Worm (Caenorhabditis elegans) whole organism, young adult: ENCODE data around the gene C54E10.3.

ENCODE experiments used
- B0019.2 ChIP-seq: fragments of 200-800 bp; sonication (Bioruptor generic); conservative IDR thresholded peaks from 2 replicates; pipeline ENCODE4 v1.3.6; 2022; ENCODE audit warnings: missing genetic modification reagents, missing genetic modification characterization, missing compliant biosample characterization
- B0261.1 ChIP-seq: sonication (generic microtip); optimal IDR thresholded peaks from 2 replicates; lab custom pipeline; 2016; ENCODE audit warnings: mild to moderate bottlenecking, missing genetic modification characterization, moderate library complexity, missing compliant biosample characterization
- B0336.3 ChIP-seq: fragments of 200-800 bp; sonication (Bioruptor generic); IDR thresholded peaks from 2 replicates; pipeline ENCODE4 v1.3.6; 2022; ENCODE audit warnings: missing genetic modification characterization, missing compliant biosample characterization
- C06A6.2 ChIP-seq: fragments of 200-800 bp; sonication (Bioruptor generic); conservative IDR thresholded peaks from 2 replicates; pipeline ENCODE4 v1.3.6; 2022; ENCODE audit warnings: missing genetic modification characterization, missing compliant biosample characterization
- D2030.7 ChIP-seq: fragments of 200-800 bp; sonication (Bioruptor generic); IDR thresholded peaks from 2 replicates; pipeline ENCODE4 v1.3.6; 2022; ENCODE audit warnings: missing genetic modification reagents, missing genetic modification characterization, missing compliant biosample characterization
- F37B4.10 ChIP-seq: fragments of 200-800 bp; sonication (Bioruptor generic); IDR thresholded peaks from 2 replicates; pipeline ENCODE4 v1.3.6; 2022; ENCODE audit warnings: missing genetic modification characterization, missing compliant biosample characterization
- T07F8.4 ChIP-seq: sonication (generic microtip); optimal IDR thresholded peaks from 2 replicates; lab custom pipeline; 2016; ENCODE audit warnings: mild to moderate bottlenecking, missing genetic modification characterization, moderate library complexity, missing compliant biosample characterization
- Y53G8AR.9 ChIP-seq: fragments of 200-800 bp; sonication (Bioruptor generic); conservative IDR thresholded peaks from 2 replicates; pipeline ENCODE4 v1.3.6; 2022; ENCODE audit warnings: missing genetic modification reagents, missing genetic modification characterization, missing compliant biosample characterization
- Y67H2A.10 ChIP-seq: fragments of 200-800 bp; sonication (Bioruptor generic); conservative IDR thresholded peaks from 2 replicates; pipeline ENCODE4 v1.3.6; 2022; ENCODE audit warnings: missing genetic modification reagents, missing genetic modification characterization, missing compliant biosample characterization
- Y79H2A.3 ChIP-seq: fragments of 200-800 bp; sonication (Bioruptor generic); conservative IDR thresholded peaks from 2 replicates; pipeline ENCODE4 v1.3.6; 2022; ENCODE audit warnings: missing genetic modification reagents, missing genetic modification characterization, missing compliant biosample characterization
- Y95B8A.8 ChIP-seq: fragments of 200-800 bp; sonication (Bioruptor generic); IDR thresholded peaks from 2 replicates; pipeline ENCODE4 v1.3.6; 2022; ENCODE audit warnings: missing genetic modification reagents, missing genetic modification characterization, missing compliant biosample characterization
- cebp-1 ChIP-seq, 2 experiments: fragments of 200-800 bp in 1 of 2; sonication (Bioruptor generic) in 1 of 2; sonication (generic microtip) in 1 of 2; IDR thresholded peaks in 1 of 2; optimal IDR thresholded peaks in 1 of 2; 2 replicates each; pipeline versions ENCODE4 v1.3.6 to Lab custom; 2017 to 2022; ENCODE audit warnings: missing compliant biosample characterization in 2 of 2, missing genetic modification characterization in 2 of 2, mild to moderate bottlenecking in 1 of 2, missing genetic modification reagents in 1 of 2, moderate library complexity in 1 of 2
- ceh-40 ChIP-seq: fragments of 200-800 bp; sonication (Bioruptor generic); IDR thresholded peaks from 2 replicates; pipeline ENCODE4 v1.3.6; 2022; ENCODE audit warnings: missing genetic modification characterization, missing compliant biosample characterization
- egl-18 ChIP-seq: fragments of 200-800 bp; sonication (Bioruptor generic); IDR thresholded peaks from 2 replicates; pipeline ENCODE4 v1.3.6; 2022; ENCODE audit warnings: missing genetic modification reagents, missing genetic modification characterization, missing compliant biosample characterization
- egl-44 ChIP-seq: fragments of 200-800 bp; sonication (Bioruptor generic); IDR thresholded peaks from 2 replicates; pipeline ENCODE4 v1.3.6; 2022; ENCODE audit warnings: missing genetic modification reagents, missing genetic modification characterization, missing compliant biosample characterization
- ets-4 ChIP-seq: fragments of 200-800 bp; sonication (Bioruptor generic); optimal IDR thresholded peaks from 2 replicates; lab custom pipeline; 2018; ENCODE audit warnings: mild to moderate bottlenecking, missing genetic modification characterization, missing compliant biosample characterization
- hmg-1.2 ChIP-seq: fragments of 200-800 bp; sonication (Bioruptor generic); IDR thresholded peaks from 2 replicates; pipeline ENCODE4 v1.3.6; 2022; ENCODE audit warnings: missing genetic modification reagents, missing genetic modification characterization, missing compliant biosample characterization
- hsf-1 ChIP-seq: fragments of 200-800 bp; sonication (Bioruptor generic); IDR thresholded peaks from 2 replicates; pipeline ENCODE4 v1.3.6; 2022; ENCODE audit warnings: missing genetic modification reagents, missing genetic modification characterization, missing compliant biosample characterization
- lin-26 ChIP-seq: fragments of 200-800 bp; sonication (Bioruptor generic); IDR thresholded peaks from 2 replicates; pipeline ENCODE4 v1.3.6; 2022; ENCODE audit warnings: missing genetic modification reagents, missing genetic modification characterization, missing compliant biosample characterization
- lin-40 ChIP-seq: sonication (generic microtip); optimal IDR thresholded peaks from 2 replicates; lab custom pipeline; 2016; ENCODE audit warnings: missing genetic modification characterization, mild to moderate bottlenecking, missing compliant biosample characterization, missing genotype, missing genetic modification reagents
- lin-54 ChIP-seq: fragments of 200-800 bp; sonication (Bioruptor generic); optimal IDR thresholded peaks from 2 replicates; lab custom pipeline; 2018; ENCODE audit warnings: mild to moderate bottlenecking, missing genetic modification characterization, missing compliant biosample characterization
- madf-10 ChIP-seq: sonication (generic microtip); optimal IDR thresholded peaks from 2 replicates; lab custom pipeline; 2016; ENCODE audit warnings: mild to moderate bottlenecking, missing genetic modification characterization, missing compliant biosample characterization
- mes-4 ChIP-seq: sonication (generic microtip); optimal IDR thresholded peaks from 2 replicates; lab custom pipeline; 2016; ENCODE audit warnings: missing genotype, missing genetic modification characterization, missing compliant biosample characterization
- mxl-1 ChIP-seq: sonication (generic microtip); optimal IDR thresholded peaks from 2 replicates; lab custom pipeline; 2016; ENCODE audit warnings: missing genetic modification characterization, missing compliant biosample characterization
- nfya-1 ChIP-seq: sonication (generic microtip); optimal IDR thresholded peaks from 2 replicates; lab custom pipeline; 2017; ENCODE audit warnings: antibody characterized with exemption, missing compliant biosample characterization, missing genetic modification characterization, borderline replicate concordance; ENCODE audit not compliant: insufficient read depth
- nfyb-1 ChIP-seq: fragments of 200-800 bp; sonication (Bioruptor generic); IDR thresholded peaks from 2 replicates; pipeline ENCODE4 v1.3.6; 2022; ENCODE audit warnings: missing genetic modification reagents, missing genetic modification characterization, missing compliant biosample characterization
- nhr-179 ChIP-seq: sonication (generic microtip); optimal IDR thresholded peaks from 2 replicates; lab custom pipeline; 2016; ENCODE audit warnings: mild to moderate bottlenecking, missing genetic modification characterization, missing compliant biosample characterization
- nhr-80 ChIP-seq: sonication (generic microtip); optimal IDR thresholded peaks from 2 replicates; lab custom pipeline; 2016; ENCODE audit warnings: missing genetic modification characterization, missing compliant biosample characterization
- pbrm-1 ChIP-seq: fragments of 200-800 bp; sonication (Bioruptor generic); IDR thresholded peaks from 2 replicates; pipeline ENCODE4 v1.3.6; 2022; ENCODE audit warnings: missing genetic modification reagents, missing genetic modification characterization, missing compliant biosample characterization
- pha-4 ChIP-seq: fragments of 150-350 bp; sonication (generic microtip); optimal IDR thresholded peaks from 2 replicates; lab custom pipeline; 2014; ENCODE audit warnings: missing biosample characterization, missing genetic modification reagents, missing genetic modification characterization
- rcor-1 ChIP-seq: fragments of 200-800 bp; sonication (Bioruptor generic); IDR thresholded peaks from 2 replicates; pipeline ENCODE4 v1.3.6; 2022; ENCODE audit warnings: missing genetic modification reagents, missing genetic modification characterization, missing compliant biosample characterization
- sea-2 ChIP-seq: fragments of 200-800 bp; sonication (Bioruptor generic); IDR thresholded peaks from 2 replicates; pipeline ENCODE4 v1.3.6; 2022; ENCODE audit warnings: missing genetic modification characterization, missing compliant biosample characterization
- snpc-1.3 ChIP-seq: sonication (generic microtip); optimal IDR thresholded peaks from 2 replicates; lab custom pipeline; 2017; ENCODE audit warnings: missing genetic modification characterization, mild to moderate bottlenecking, missing compliant biosample characterization, antibody characterized with exemption, moderate library complexity, missing genotype, missing genetic modification reagents; ENCODE audit not compliant: insufficient read depth
- snpc-3.4 ChIP-seq: sonication (generic microtip); optimal IDR thresholded peaks from 2 replicates; lab custom pipeline; 2017; ENCODE audit warnings: missing genetic modification characterization, mild to moderate bottlenecking, missing compliant biosample characterization, antibody characterized with exemption, moderate library complexity, missing genotype, missing genetic modification reagents
- tbp1 ChIP-seq: fragments of 200-800 bp; sonication (Bioruptor generic); optimal IDR thresholded peaks from 2 replicates; lab custom pipeline; 2018; ENCODE audit warnings: mild to moderate bottlenecking, missing genetic modification characterization, missing compliant biosample characterization
- zim-3 ChIP-seq: sonication (generic microtip); optimal IDR thresholded peaks from 2 replicates; lab custom pipeline; 2017; ENCODE audit warnings: mild to moderate bottlenecking, missing genetic modification characterization, moderate library complexity, missing compliant biosample characterization
- ztf-26 ChIP-seq: sonication (generic microtip); optimal IDR thresholded peaks from 2 replicates; lab custom pipeline; 2017; ENCODE audit warnings: missing genetic modification characterization, missing compliant biosample characterization
- ztf-28 ChIP-seq: fragments of 200-800 bp; sonication (Bioruptor generic); IDR thresholded peaks from 2 replicates; pipeline ENCODE4 v1.3.6; 2022; ENCODE audit warnings: missing genetic modification reagents, missing genetic modification characterization, missing compliant biosample characterization
- ztf-3 ChIP-seq: fragments of 200-800 bp; sonication (Bioruptor generic); optimal IDR thresholded peaks from 2 replicates; lab custom pipeline; 2018; ENCODE audit warnings: mild to moderate bottlenecking, missing genetic modification characterization, missing compliant biosample characterization
- ztf-6 ChIP-seq: fragments of 200-800 bp; sonication (Bioruptor generic); IDR thresholded peaks from 2 replicates; pipeline ENCODE4 v1.3.6; 2022; ENCODE audit warnings: missing genetic modification reagents, missing genetic modification characterization, missing compliant biosample characterization

The C54E10.3 gene

ce11 chrV:18787417-18787918 lies 23.3 kb upstream of the C54E10.3 start, which contains the start of gene Y17D7B.2:
Gene Y17D7B.2, plus strand, starts transcription at chrV:18787739.
- TF ChIP-seq cebp-1 (GFP tag; IDR thresholded peaks at IDR 0.05; lab: Robert Waterston, UW), result peak; percentile 64; the same call in 1 of the 2 replicates
- TF ChIP-seq cebp-1 (tag; optimal IDR thresholded peaks at IDR 0.05; lab: Kevin White, UChicago), result peak; percentile 96
- no peak for TF ChIP-seq sea-2
- TF ChIP-seq, all 124 proteins: peak for 1

ce11 chrV:18790658-18791057 lies 20.1 kb upstream of the C54E10.3 start, which contains the start of gene nhr-231:
Gene nhr-231, plus strand, starts transcription at chrV:18790958.
- TF ChIP-seq cebp-1 (GFP tag; IDR thresholded peaks at IDR 0.05; lab: Robert Waterston, UW) (no peak), cebp-1 (tag; optimal IDR thresholded peaks at IDR 0.05; lab: Kevin White, UChicago) (peak; percentile 14), ets-4 (GFP tag; lab: Kevin White, UChicago) (no peak)

- TF ChIP-seq ceh-40 (no peak), lin-54 (GFP tag; lab: Kevin White, UChicago) (no peak), mes-4 (tag; lab: Kevin White, UChicago) (no peak), nhr-80 (tag; lab: Kevin White, UChicago) (peak; percentile 17)
Measured at ce11 chrV:18800811-18801210, 10.0 kb upstream of the C54E10.3 start, which contains the start of gene nhr-170. Gene nhr-170, minus strand, starts transcription at chrV:18800826.

- TF ChIP-seq ztf-6 (GFP tag; lab: Robert Waterston, UW) (no peak), hsf-1 (GFP tag; lab: Robert Waterston, UW) (no peak), D2030.7 (GFP tag; lab: Robert Waterston, UW) (no peak), sea-2 (no peak), snpc-3.4 (tag; lab: Kevin White, UChicago) (no peak), pbrm-1 (GFP tag; lab: Robert Waterston, UW) (no peak), ztf-3 (no peak), egl-44 (GFP tag; lab: Robert Waterston, UW) (no peak), lin-40 (tag; lab: Kevin White, UChicago) (no peak), madf-10 (no peak), ztf-26 (no peak), F37B4.10 (GFP tag; lab: Robert Waterston, UW) (no peak), B0019.2 (no peak), Y95B8A.8 (GFP tag; lab: Robert Waterston, UW) (no peak), B0336.3 (GFP tag; lab: Robert Waterston, UW) (no peak), B0261.1 (tag; lab: Kevin White, UChicago) (no peak), snpc-1.3 (tag; lab: Kevin White, UChicago) (no peak), nfya-1 (tag; lab: Kevin White, UChicago) (no peak)
Measured at ce11 chrV:18802077-18802476, 8.7 kb upstream of the C54E10.3 start, which contains the start of gene C54E10.11. Gene C54E10.11, minus strand, starts transcription at chrV:18802177.

ce11 chrV:18803260-18803659 lies 7.5 kb upstream of the C54E10.3 start, which contains the start of gene C54E10.10:
Gene C54E10.10, minus strand, starts transcription at chrV:18803360.
- TF ChIP-seq ztf-28 (GFP tag; lab: Robert Waterston, UW) (no peak), zim-3 (no peak), nhr-179 (tag; lab: Kevin White, UChicago) (no peak), rcor-1 (GFP tag; lab: Robert Waterston, UW) (no peak), ceh-40 (no peak), snpc-1.3 (tag; lab: Kevin White, UChicago) (no peak), hmg-1.2 (GFP tag; lab: Robert Waterston, UW) (no peak), Y79H2A.3 (no peak), Y53G8AR.9 (GFP tag; lab: Robert Waterston, UW) (no peak), Y67H2A.10 (GFP tag; lab: Robert Waterston, UW) (no peak), C06A6.2 (GFP tag; lab: Robert Waterston, UW) (no peak), hsf-1 (GFP tag; lab: Robert Waterston, UW) (no peak), T07F8.4 (tag; lab: Kevin White, UChicago) (no peak), lin-26 (GFP tag; lab: Robert Waterston, UW) (no peak), nfyb-1 (no peak), tbp1 (GFP tag; lab: Kevin White, UChicago) (no peak), pha-4 (no peak), egl-18 (GFP tag; lab: Robert Waterston, UW) (no peak), B0261.1 (tag; lab: Kevin White, UChicago) (no peak), mxl-1 (tag; lab: Kevin White, UChicago) (no peak)
